Worm (Caenorhabditis elegans) whole organism, L1 larva: Measurements from ENCODE around the gene cpsf-1.

Source experiments
- F16B12.6 ChIP-seq: fragments of 150-350 bp; optimal IDR thresholded peaks from 2 replicates; lab custom pipeline; 2014; ENCODE audit warnings: missing biosample characterization, missing genetic modification characterization
- ama-1 ChIP-seq: fragments of 150-350 bp; optimal IDR thresholded peaks from 2 replicates; lab custom pipeline; 2014
- elt-3 ChIP-seq, 6 experiments: fragments of 150-350 bp in 1 of 6; sonication (generic microtip); optimal IDR thresholded peaks; 2 replicates each; lab custom pipeline; 2017 to 2018; ENCODE audit warnings: missing biosample characterization in 6 of 6, missing genetic modification characterization in 6 of 6, inconsistent platforms in 1 of 6
- fos-1 ChIP-seq: fragments of 150-350 bp; optimal IDR thresholded peaks from 2 replicates; lab custom pipeline; 2014; ENCODE audit warnings: missing biosample characterization, missing genetic modification characterization
- nhr-11 ChIP-seq: fragments of 150-350 bp; optimal IDR thresholded peaks from 2 replicates; lab custom pipeline; 2014; ENCODE audit warnings: missing biosample characterization, missing genetic modification characterization
- nhr-237 ChIP-seq: fragments of 150-350 bp; optimal IDR thresholded peaks from 2 replicates; lab custom pipeline; 2014; ENCODE audit warnings: missing biosample characterization, missing genetic modification characterization
- nhr-76 ChIP-seq: sonication (generic microtip); optimal IDR thresholded peaks from 2 replicates; lab custom pipeline; 2017; ENCODE audit warnings: missing biosample characterization, missing genetic modification characterization
- pqm-1 ChIP-seq: sonication (generic microtip); optimal IDR thresholded peaks from 3 replicates; lab custom pipeline; 2017; ENCODE audit warnings: missing biosample characterization, missing genetic modification characterization
- rnt-1 ChIP-seq: sonication (generic microtip); optimal IDR thresholded peaks from 2 replicates; lab custom pipeline; 2016; ENCODE audit warnings: mild to moderate bottlenecking, missing genetic modification characterization, moderate library complexity, missing compliant biosample characterization
- skn-1 ChIP-seq: fragments of 150-350 bp; optimal IDR thresholded peaks from 2 replicates; lab custom pipeline; 2014; ENCODE audit warnings: missing biosample characterization, missing genetic modification characterization
- tbx-2 ChIP-seq: sonication (generic microtip); optimal IDR thresholded peaks from 2 replicates; lab custom pipeline; 2016; ENCODE audit warnings: missing genetic modification characterization, missing compliant biosample characterization
- unc-130 ChIP-seq: fragments of 150-350 bp; optimal IDR thresholded peaks from 2 replicates; lab custom pipeline; 2017; ENCODE audit warnings: missing biosample characterization, missing genetic modification characterization, inconsistent platforms
- unc-30 ChIP-seq: sonication (generic microtip); optimal IDR thresholded peaks from 2 replicates; lab custom pipeline; 2017; ENCODE audit warnings: missing biosample characterization, missing genetic modification characterization
- unc-62 ChIP-seq: fragments of 150-350 bp; optimal IDR thresholded peaks from 2 replicates; lab custom pipeline; 2014; ENCODE audit warnings: missing biosample characterization, missing genetic modification reagents, missing genetic modification characterization

DNA sequence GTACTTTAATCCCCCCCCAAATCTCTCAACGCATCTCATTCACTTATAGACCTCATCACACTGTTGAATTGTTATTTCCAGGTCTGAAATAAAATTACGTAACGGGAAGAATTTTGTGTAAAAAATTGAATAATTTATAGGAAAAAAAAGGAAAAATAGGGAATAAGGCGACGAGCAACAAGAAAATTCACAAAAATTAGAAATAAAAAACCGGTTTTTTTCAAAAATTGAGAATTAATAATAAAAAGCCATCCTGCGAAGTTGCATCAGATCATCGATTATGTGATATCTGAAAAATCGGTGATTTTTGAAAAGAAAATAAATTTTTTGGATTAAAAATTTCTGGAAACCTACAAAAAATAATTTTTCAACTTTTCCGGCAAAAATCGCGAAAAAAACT lies 23.9 kb downstream of the cpsf-1 start:
- no peak for TF ChIP-seq ama-1 (lab: Kevin White, UChicago)
- no peak for TF ChIP-seq fos-1 (tag; lab: Kevin White, UChicago)
- TF ChIP-seq pqm-1 (tag; lab: Kevin White, UChicago) = no peak
- TF ChIP-seq nhr-76 (tag; lab: Kevin White, UChicago) = no peak
- no peak for TF ChIP-seq tbx-2 (tag; lab: Kevin White, UChicago)
- no peak for TF ChIP-seq skn-1 (tag; lab: Kevin White, UChicago)
- no peak for TF ChIP-seq unc-62 (GFP tag; lab: Kevin White, UChicago)
- TF ChIP-seq nhr-237 = no peak
- TF ChIP-seq elt-3 (tag; optimal IDR thresholded peaks at IDR 0.05; lab: Kevin White, UChicago) = no peak
- no peak for TF ChIP-seq nhr-11
- TF ChIP-seq F16B12.6 = no peak
- no peak for TF ChIP-seq unc-130 (tag; lab: Kevin White, UChicago)
- no peak for TF ChIP-seq rnt-1
- TF ChIP-seq unc-30 (tag; lab: Kevin White, UChicago) = no peak
